Worm (Caenorhabditis elegans): ENCODE data around the gene F38E9.4.

The F38E9.4 gene

ce11 chrX:16403424-16403823 is 48.3 kb upstream of the F38E9.4 start:
- TF ChIP-seq zfh-2 (GFP tag; conservative IDR thresholded peaks at IDR 0.05) (peak; percentile 93), ceh-79 (tag; optimal IDR thresholded peaks at IDR 0.05) (no peak), egrh-3 (GFP tag; IDR thresholded peaks at IDR 0.05) (peak; percentile 87; the same call in 1 of the 2 replicates), mel-28 (tag; optimal IDR thresholded peaks at IDR 0.05; ENCODE audit: borderline replicate concordance) (no peak), nfya-2 (GFP tag; IDR thresholded peaks at IDR 0.05) (no peak), F55B11.4 (tag; optimal IDR thresholded peaks at IDR 0.05; ENCODE audit: borderline replicate concordance, insufficient read depth) (no peak)

ce11 chrX:16404815-16405214 is 46.9 kb upstream of the F38E9.4 start:
- TF ChIP-seq pbrm-1 (GFP tag; IDR thresholded peaks at IDR 0.05), result no peak
- no peak for TF ChIP-seq cebp-1 (GFP tag; IDR thresholded peaks at IDR 0.05)
- peak; percentile 22 for TF ChIP-seq cebp-1 (tag; optimal IDR thresholded peaks at IDR 0.05)
- TF ChIP-seq gei-17 (GFP tag; optimal IDR thresholded peaks at IDR 0.05), result no peak
- TF ChIP-seq B0336.3 (GFP tag; IDR thresholded peaks at IDR 0.05), result 0 out of 2 replicates have a peak, but pooled peaks have one; percentile 23
- TF ChIP-seq F49E8.2 (tag; optimal IDR thresholded peaks at IDR 0.05; ENCODE audit: insufficient read depth), result no peak
- no peak for TF ChIP-seq fkh-3 (tag; optimal IDR thresholded peaks at IDR 0.05)
- no peak for TF ChIP-seq xnd-1 (tag; optimal IDR thresholded peaks at IDR 0.05)
- TF ChIP-seq lin-54 (GFP tag; optimal IDR thresholded peaks at IDR 0.05), result no peak
- no peak for TF ChIP-seq ztf-18 (tag; optimal IDR thresholded peaks at IDR 0.05)
- no peak for TF ChIP-seq lsy-27 (tag; optimal IDR thresholded peaks at IDR 0.05; ENCODE audit: borderline replicate concordance, insufficient read depth)
- no peak for TF ChIP-seq B0019.2 (GFP tag; conservative IDR thresholded peaks at IDR 0.05)
- TF ChIP-seq D2030.7 (GFP tag; IDR thresholded peaks at IDR 0.05), result no peak
- no peak for TF ChIP-seq pha-4 (tag; optimal IDR thresholded peaks at IDR 0.05)
- no peak for TF ChIP-seq repo-1 (tag; optimal IDR thresholded peaks at IDR 0.05)
- no peak for TF ChIP-seq sdz-38 (tag; optimal IDR thresholded peaks at IDR 0.05)
- no peak for TF ChIP-seq F57C9.4 (tag; optimal IDR thresholded peaks at IDR 0.05)
- TF ChIP-seq tbx-9 (tag; optimal IDR thresholded peaks at IDR 0.05; ENCODE audit: borderline replicate concordance), result no peak
- no peak for TF ChIP-seq hsf-1 (GFP tag; IDR thresholded peaks at IDR 0.05)
- TF ChIP-seq hmg-1.2 (GFP tag; IDR thresholded peaks at IDR 0.05), result no peak
- TF ChIP-seq snpc-4 (GFP tag; optimal IDR thresholded peaks at IDR 0.05), result no peak
- TF ChIP-seq snpc-4 (tag; optimal IDR thresholded peaks at IDR 0.05), result no peak
- no peak for TF ChIP-seq tlf-1 (GFP tag; optimal IDR thresholded peaks at IDR 0.05)
- TF ChIP-seq nhr-80 (tag; optimal IDR thresholded peaks at IDR 0.05), result peak; percentile 79
- no peak for TF ChIP-seq madf-10 (tag; optimal IDR thresholded peaks at IDR 0.05)
- no peak for TF ChIP-seq nfya-2 (GFP tag; IDR thresholded peaks at IDR 0.05)
- TF ChIP-seq F52B5.7 (tag; optimal IDR thresholded peaks at IDR 0.05), result no peak
- TF ChIP-seq madf-6 (GFP tag; IDR thresholded peaks at IDR 0.05), result no peak
- TF ChIP-seq mxl-1 (tag; optimal IDR thresholded peaks at IDR 0.05), result no peak
- TF ChIP-seq ceh-40 (GFP tag; IDR thresholded peaks at IDR 0.05), result no peak
- no peak for TF ChIP-seq egl-18 (GFP tag; IDR thresholded peaks at IDR 0.05)
- no peak for TF ChIP-seq snpc-1.3 (tag; optimal IDR thresholded peaks at IDR 0.05; ENCODE audit: insufficient read depth)
- no peak for TF ChIP-seq cebp-2 (GFP tag; IDR thresholded peaks at IDR 0.05)
- TF ChIP-seq ztf-26 (tag; optimal IDR thresholded peaks at IDR 0.05), result peak; percentile 19
- no peak for TF ChIP-seq ceh-79 (tag; optimal IDR thresholded peaks at IDR 0.05)
- TF ChIP-seq madf-3 (GFP tag; IDR thresholded peaks at IDR 0.05), result no peak
- TF ChIP-seq bed-2 (GFP tag; IDR thresholded peaks at IDR 0.05), result no peak
- no peak for TF ChIP-seq nhr-27 (tag; optimal IDR thresholded peaks at IDR 0.05)
- TF ChIP-seq dpff-1 (tag; optimal IDR thresholded peaks at IDR 0.05), result no peak
- no peak for TF ChIP-seq F39B2.1 (GFP tag; IDR thresholded peaks at IDR 0.05)
- no peak for TF ChIP-seq zfh-2 (GFP tag; conservative IDR thresholded peaks at IDR 0.05)
- no peak for TF ChIP-seq die-1 (tag; optimal IDR thresholded peaks at IDR 0.05)
- TF ChIP-seq athp-1 (tag; optimal IDR thresholded peaks at IDR 0.05), result no peak
- TF ChIP-seq dox-1 (GFP tag; IDR thresholded peaks at IDR 0.05), result 0 out of 2 replicates have a peak, but pooled peaks have one; percentile 22
- TF ChIP-seq lag-1 (GFP tag; IDR thresholded peaks at IDR 0.05), result no peak
